Worm (Caenorhabditis elegans): ENCODE measurements around the gene gnrr-6.

DNA sequence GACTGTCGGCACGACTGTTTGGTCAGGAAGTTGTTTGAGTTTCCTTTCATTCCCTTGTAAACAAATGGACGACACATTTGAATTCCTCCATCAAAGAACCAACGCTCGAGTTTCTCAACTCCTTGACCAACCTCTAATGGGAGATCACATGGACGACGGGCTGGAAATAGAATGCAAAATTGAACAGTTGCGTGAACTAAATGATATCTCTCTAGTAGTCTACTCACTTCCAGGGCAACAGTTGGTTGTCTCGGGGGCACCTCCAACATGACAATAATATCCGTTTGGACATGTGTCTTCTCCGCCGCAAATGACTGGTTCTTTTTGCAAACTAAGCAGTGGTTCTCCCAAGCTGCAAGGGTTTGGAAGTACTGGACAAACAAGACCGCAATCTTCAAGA, 15.0 kb downstream of the gnrr-6 start:
- TF ChIP-seq hlh-6 (tag; optimal IDR thresholded peaks at IDR 0.05) (no peak), sox-4 (tag; optimal IDR thresholded peaks at IDR 0.05) (no peak), nhr-232 (tag; optimal IDR thresholded peaks at IDR 0.05) (no peak), hlh-8 (tag; optimal IDR thresholded peaks at IDR 0.05) (no peak), dve-1 (tag; optimal IDR thresholded peaks at IDR 0.05) (no peak), ceh-14 (tag; optimal IDR thresholded peaks at IDR 0.05) (no peak)

All from whole organism, late embryonic.